Worm (Caenorhabditis elegans): ENCODE results near the gene ndc-80.

The ndc-80 gene

ce11 chrIV:10129957-10130356 is 44.0 kb downstream of the ndc-80 start, which contains the start of gene glt-3:
glt-3 (plus strand) TSS chrIV:10130257.
- TF ChIP-seq Y55F3AM.14 (GFP tag; optimal IDR thresholded peaks at IDR 0.05) (no peak), sem-4 (tag; optimal IDR thresholded peaks at IDR 0.05) (no peak), ztf-1 (GFP tag; conservative IDR thresholded peaks at IDR 0.05) (no peak), egl-27 (tag; optimal IDR thresholded peaks at IDR 0.05) (no peak), C34F6.9 (tag; optimal IDR thresholded peaks at IDR 0.05) (no peak), nhr-25 (tag; optimal IDR thresholded peaks at IDR 0.05) (no peak), ztf-11 (tag; optimal IDR thresholded peaks at IDR 0.05) (no peak), nhr-11 (tag; optimal IDR thresholded peaks at IDR 0.05) (no peak), sma-9 (GFP tag; optimal IDR thresholded peaks at IDR 0.05) (no peak), sma-9 (tag; optimal IDR thresholded peaks at IDR 0.05) (no peak), nhr-237 (tag; optimal IDR thresholded peaks at IDR 0.05) (no peak), F13H6.1 (tag; optimal IDR thresholded peaks at IDR 0.05) (no peak), alr-1 (tag; optimal IDR thresholded peaks at IDR 0.05) (no peak), nhr-12 (tag; optimal IDR thresholded peaks at IDR 0.05) (no peak), lin-39 (tag; optimal IDR thresholded peaks at IDR 0.05) (no peak), lin-11 (tag; optimal IDR thresholded peaks at IDR 0.05) (no peak), sma-3 (GFP tag; optimal IDR thresholded peaks at IDR 0.05) (no peak), zag-1 (tag; optimal IDR thresholded peaks at IDR 0.05) (no peak), crh-2 (tag; optimal IDR thresholded peaks at IDR 0.05) (no peak), ceh-82 (tag; optimal IDR thresholded peaks at IDR 0.05) (no peak), peb-1 (tag; optimal IDR thresholded peaks at IDR 0.05) (no peak)

DNA sequence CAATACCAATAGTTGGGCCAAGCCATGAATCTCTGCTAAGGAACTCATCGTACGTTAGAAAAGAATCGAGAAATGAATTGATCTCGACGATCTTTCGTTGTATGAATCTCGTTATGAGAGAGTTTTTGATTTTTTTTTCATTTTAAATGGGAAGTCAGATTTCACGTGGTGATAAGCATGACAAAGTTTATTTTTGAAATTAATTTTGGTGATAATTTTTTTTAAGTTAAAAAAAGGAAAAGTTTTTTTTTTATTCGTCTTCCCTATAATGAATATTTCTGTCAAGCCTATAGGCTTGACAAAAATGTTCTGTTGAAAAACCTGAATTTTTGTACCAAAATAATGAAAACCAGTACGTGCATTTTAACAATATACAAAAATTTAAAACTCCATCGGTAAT is 49.9 kb downstream of the ndc-80 start, which contains the start of gene K08F4.5:
K08F4.5 (minus strand) TSS at position 101 of the 400 bp plus-strand sequence.
- TF ChIP-seq mbf-1 (tag; optimal IDR thresholded peaks at IDR 0.05) (no peak), ztf-11 (tag; optimal IDR thresholded peaks at IDR 0.05) (no peak), nhr-21 (tag; optimal IDR thresholded peaks at IDR 0.05) (no peak), sma-9 (GFP tag; optimal IDR thresholded peaks at IDR 0.05) (no peak), sma-9 (tag; optimal IDR thresholded peaks at IDR 0.05) (no peak), egl-27 (tag; optimal IDR thresholded peaks at IDR 0.05) (no peak), lin-13 (GFP tag; optimal IDR thresholded peaks at IDR 0.05) (no peak), ceh-82 (tag; optimal IDR thresholded peaks at IDR 0.05) (no peak), unc-39 (tag; optimal IDR thresholded peaks at IDR 0.05) (no peak), sem-4 (tag; optimal IDR thresholded peaks at IDR 0.05) (no peak), alr-1 (tag; optimal IDR thresholded peaks at IDR 0.05) (no peak), fos-1 (tag; optimal IDR thresholded peaks at IDR 0.05) (no peak), ztf-1 (GFP tag; conservative IDR thresholded peaks at IDR 0.05) (no peak)

DNA sequence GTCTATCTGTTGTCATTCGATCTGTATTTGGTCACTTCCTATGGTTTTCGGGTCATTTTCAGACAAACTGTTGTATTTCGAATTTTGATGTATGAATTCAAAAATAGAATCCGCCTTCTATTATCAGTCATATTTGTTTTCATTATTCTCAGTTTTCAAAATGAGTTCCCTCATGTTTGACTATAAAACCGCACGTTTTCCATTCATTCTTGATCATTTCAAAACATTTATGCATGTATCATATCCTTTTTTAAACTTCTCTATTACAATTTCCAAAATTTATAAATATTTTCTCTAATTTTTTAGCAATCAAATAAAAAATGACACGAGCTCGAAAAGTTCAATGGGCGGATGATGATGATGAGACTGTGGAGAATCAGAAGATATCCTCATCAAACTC is 51.9 kb downstream of the ndc-80 start, which contains the start of gene K08F4.12:
K08F4.12 (plus strand) TSS at position 301 of the 400 bp plus-strand sequence.
- TF ChIP-seq ama-1 (optimal IDR thresholded peaks at IDR 0.05) = no peak

Measured in whole organism, L2 larva.